Worm (Caenorhabditis elegans) whole organism, L3 larva: ENCODE results near the gene B0228.6.

Experiments used
- fkh-10 ChIP-seq: sonication (generic microtip); optimal IDR thresholded peaks from 2 replicates; lab custom pipeline; 2017; ENCODE audit warnings: missing biosample characterization, missing genetic modification reagents, missing genetic modification characterization
- mdl-1 ChIP-seq: fragments of 150-350 bp; optimal IDR thresholded peaks from 2 replicates; lab custom pipeline; 2014; ENCODE audit warnings: missing biosample characterization, missing genetic modification characterization
- nhr-11 ChIP-seq: fragments of 150-350 bp; optimal IDR thresholded peaks from 2 replicates; lab custom pipeline; 2014; ENCODE audit warnings: missing biosample characterization, missing genetic modification characterization
- tbx-2 ChIP-seq: sonication (generic microtip); optimal IDR thresholded peaks from 2 replicates; lab custom pipeline; 2016; ENCODE audit warnings: mild to moderate bottlenecking, missing genetic modification characterization, missing compliant biosample characterization

DNA sequence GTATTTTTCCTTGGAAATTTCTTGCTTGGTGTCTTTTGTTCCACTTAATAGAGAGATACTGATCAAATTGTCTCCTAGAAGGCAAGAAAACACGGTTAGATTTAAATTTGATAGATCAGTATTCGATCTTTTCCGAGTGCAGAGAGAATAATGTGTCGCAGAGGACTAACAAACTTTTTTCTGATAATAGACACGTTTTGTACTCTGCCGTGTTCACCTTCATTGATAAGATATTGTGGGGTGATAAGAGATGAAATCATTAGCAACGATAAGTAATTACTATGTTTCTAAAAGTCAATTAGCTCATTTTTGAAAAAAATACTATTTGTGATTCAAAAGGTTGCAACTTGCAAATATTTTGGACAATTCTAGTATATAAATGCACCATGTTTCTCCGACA is 21.7 kb upstream of the B0228.6 start:
- TF ChIP-seq fkh-10 (GFP tag; lab: Kevin White, UChicago), result no peak
- no peak for TF ChIP-seq tbx-2 (tag; lab: Kevin White, UChicago)
- no peak for TF ChIP-seq nhr-11 (tag; lab: Kevin White, UChicago)
- no peak for TF ChIP-seq mdl-1 (tag; lab: Kevin White, UChicago)
